Worm (Caenorhabditis elegans) whole organism, midembryonic: ENCODE measurements around the gene gakh-1.

Experiments used
- T22C8.4 ChIP-seq: fragments of 200-800 bp; sonication (Bioruptor generic); IDR thresholded peaks from 2 replicates; pipeline ENCODE4 v1.3.6; 2022; ENCODE audit warnings: missing genetic modification characterization, missing compliant biosample characterization
- cog-1 ChIP-seq: sonication (generic microtip); optimal IDR thresholded peaks from 2 replicates; lab custom pipeline; 2016; ENCODE audit warnings: missing genetic modification characterization, missing compliant biosample characterization
- flt-1 ChIP-seq: fragments of 200-800 bp; sonication (Bioruptor generic); IDR thresholded peaks from 2 replicates; pipeline ENCODE4 v1.3.6; 2022; ENCODE audit warnings: missing genetic modification characterization, missing compliant biosample characterization
- klf-2 ChIP-seq: fragments of 200-800 bp; sonication (Bioruptor generic); conservative IDR thresholded peaks from 2 replicates; pipeline ENCODE4 v1.3.6; 2022; ENCODE audit warnings: missing genetic modification reagents, missing genetic modification characterization, missing compliant biosample characterization
- med-1 ChIP-seq: sonication (generic microtip); optimal IDR thresholded peaks from 2 replicates; lab custom pipeline; 2017; ENCODE audit warnings: missing genetic modification characterization, mild to moderate bottlenecking, missing compliant biosample characterization, antibody characterized with exemption, missing genetic modification reagents; ENCODE audit not compliant: insufficient read depth
- ref-1 ChIP-seq: fragments of 200-800 bp; sonication (Bioruptor generic); conservative IDR thresholded peaks from 2 replicates; pipeline ENCODE4 v1.3.6; 2022; ENCODE audit warnings: missing genetic modification reagents, missing genetic modification characterization, missing compliant biosample characterization
- tab-1 ChIP-seq: fragments of 200-800 bp; sonication (Bioruptor generic); IDR thresholded peaks from 2 replicates; pipeline ENCODE4 v1.3.6; 2022; ENCODE audit warnings: missing genetic modification characterization, missing compliant biosample characterization
- ztf-23 ChIP-seq: fragments of 200-800 bp; sonication (Bioruptor generic); IDR thresholded peaks from 2 replicates; pipeline ENCODE4 v1.3.6; 2022; ENCODE audit warnings: missing genetic modification reagents, missing genetic modification characterization, missing compliant biosample characterization
- ztf-29 ChIP-seq: fragments of 200-800 bp; sonication (Bioruptor generic); IDR thresholded peaks from 2 replicates; pipeline ENCODE4 v1.3.6; 2022; ENCODE audit warnings: missing genetic modification reagents, missing genetic modification characterization, missing compliant biosample characterization

DNA sequence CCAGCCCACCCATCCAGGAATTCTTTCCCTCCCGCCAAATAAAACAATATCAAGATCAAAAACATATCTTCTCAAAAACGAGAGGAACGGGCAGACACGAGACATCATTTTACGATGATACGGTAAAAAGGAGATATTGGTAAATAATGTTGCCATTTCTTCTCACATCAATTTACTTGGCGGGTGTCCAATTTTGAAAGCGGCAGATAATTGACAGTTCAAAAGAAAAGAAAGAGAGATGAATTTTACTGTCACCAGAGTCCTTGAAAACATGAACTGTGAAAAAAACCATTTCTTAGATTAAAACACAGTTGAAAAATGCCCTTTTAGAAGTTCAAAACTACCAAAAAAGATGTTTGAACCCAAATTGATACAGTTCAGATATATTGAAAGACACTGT, 28.4 kb downstream of the gakh-1 start:
- TF ChIP-seq flt-1 (GFP tag; lab: Robert Waterston, UW) = no peak
- TF ChIP-seq med-1 = no peak
- no peak for TF ChIP-seq klf-2 (GFP tag; lab: Robert Waterston, UW)
- TF ChIP-seq cog-1 (tag; lab: Kevin White, UChicago) = no peak
- TF ChIP-seq ref-1 = no peak
- no peak for TF ChIP-seq tab-1 (GFP tag; lab: Robert Waterston, UW)
- no peak for TF ChIP-seq T22C8.4 (GFP tag; lab: Robert Waterston, UW)
- TF ChIP-seq ztf-23 (GFP tag; lab: Robert Waterston, UW) = no peak
- TF ChIP-seq ztf-29 (GFP tag; lab: Robert Waterston, UW) = no peak
